Fruit fly (Drosophila melanogaster) whole organism, embryonic: ENCODE data around the gene Elp4.

Experiments used
- Adf1 ChIP-seq: fragments of 200-800 bp; sonication (Bioruptor generic); IDR thresholded peaks from 2 replicates; pipeline ENCODE4 v1.3.6; 2022; ENCODE audit warnings: missing biosample characterization, missing genetic modification characterization
- Asciz ChIP-seq: fragments of 200-800 bp; sonication (Bioruptor generic); optimal IDR thresholded peaks from 2 replicates; lab custom pipeline; 2017; ENCODE audit warnings: missing biosample characterization, mild to moderate bottlenecking, missing genetic modification characterization, missing genetic modification reagents
- CG10147 ChIP-seq: fragments of 200-800 bp; sonication (Bioruptor generic); optimal IDR thresholded peaks from 2 replicates; lab custom pipeline; 2019; ENCODE audit warnings: missing biosample characterization, mild to moderate bottlenecking, missing genetic modification characterization, moderate library complexity
- CG1024 ChIP-seq: fragments of 200-800 bp; sonication (Bioruptor generic); IDR thresholded peaks from 2 replicates; pipeline ENCODE4 v1.3.6; 2022; ENCODE audit warnings: missing biosample characterization, missing genetic modification characterization
- CG10654 ChIP-seq: fragments of 200-800 bp; sonication (Bioruptor generic); optimal IDR thresholded peaks from 2 replicates; lab custom pipeline; 2016; ENCODE audit warnings: missing biosample characterization, missing genetic modification characterization
- CG11504 ChIP-seq: fragments of 200-800 bp; sonication (Bioruptor generic); optimal IDR thresholded peaks from 3 replicates; lab custom pipeline; 2019; ENCODE audit warnings: missing biosample characterization, mild to moderate bottlenecking, missing genetic modification characterization, moderate library complexity
- CG12769 ChIP-seq: fragments of 200-800 bp; sonication (Bioruptor generic); optimal IDR thresholded peaks from 2 replicates; lab custom pipeline; 2019; ENCODE audit warnings: missing biosample characterization, mild to moderate bottlenecking, missing genetic modification characterization, moderate library complexity
- CG13287 ChIP-seq: fragments of 200-800 bp; sonication (Bioruptor generic); IDR thresholded peaks from 2 replicates; pipeline ENCODE4 v1.3.6; 2022; ENCODE audit warnings: missing biosample characterization, missing genetic modification characterization; ENCODE audit not compliant: partially characterized antibody
- CG13424 ChIP-seq: fragments of 200-800 bp; sonication (Bioruptor generic); optimal IDR thresholded peaks from 2 replicates; lab custom pipeline; 2019; ENCODE audit warnings: missing biosample characterization, mild to moderate bottlenecking, missing genetic modification characterization, moderate library complexity
- CG2678 ChIP-seq: fragments of 200-800 bp; sonication (Bioruptor generic); optimal IDR thresholded peaks from 3 replicates; lab custom pipeline; 2019; ENCODE audit warnings: missing biosample characterization, mild to moderate bottlenecking, missing genetic modification characterization, moderate library complexity
- CG2712 ChIP-seq: fragments of 200-800 bp; optimal IDR thresholded peaks from 3 replicates; lab custom pipeline; 2019; ENCODE audit warnings: missing biosample characterization, mild to moderate bottlenecking, missing genetic modification characterization, moderate library complexity
- CG2875 ChIP-seq: fragments of 200-800 bp; sonication (Bioruptor generic); optimal IDR thresholded peaks from 2 replicates; lab custom pipeline; 2017; ENCODE audit warnings: missing biosample characterization, mild to moderate bottlenecking, missing genetic modification characterization, missing genetic modification reagents
- CG5245 ChIP-seq: fragments of 200-800 bp; sonication (Bioruptor generic); optimal IDR thresholded peaks from 3 replicates; lab custom pipeline; 2016; ENCODE audit warnings: missing biosample characterization, missing genetic modification characterization
- CG7963 ChIP-seq: fragments of 200-800 bp; sonication (Bioruptor generic); IDR thresholded peaks from 3 replicates; pipeline ENCODE4 v1.3.6; 2022; ENCODE audit warnings: missing biosample characterization, missing genetic modification characterization; ENCODE audit not compliant: partially characterized antibody
- CkIIα-i1 ChIP-seq: fragments of 200-800 bp; sonication (Bioruptor generic); IDR thresholded peaks from 2 replicates; pipeline ENCODE4 v1.3.6; 2022; ENCODE audit warnings: missing biosample characterization, missing genetic modification characterization
- CoRest ChIP-seq: fragments of 200-800 bp; sonication (Bioruptor generic); optimal IDR thresholded peaks from 3 replicates; lab custom pipeline; 2018; ENCODE audit warnings: missing biosample characterization, mild to moderate bottlenecking, missing genetic modification characterization, moderate library complexity
- D ChIP-seq, 2 experiments: fragments of 200-800 bp in 1 of 2; fragments of >200 bp in 1 of 2; sonication (Bioruptor generic) in 1 of 2; optimal IDR thresholded peaks; 2 replicates in 1 of 2; 3 replicates in 1 of 2; lab custom pipeline; 2017; ENCODE audit warnings: mild to moderate bottlenecking in 1 of 2, missing biosample characterization in 1 of 2, missing genetic modification characterization in 1 of 2, missing genetic modification reagents in 1 of 2
- D19A ChIP-seq: fragments of 200-800 bp; optimal IDR thresholded peaks from 3 replicates; lab custom pipeline; 2019; ENCODE audit warnings: missing biosample characterization, mild to moderate bottlenecking, missing genetic modification characterization, moderate library complexity
- Doc2 ChIP-seq: fragments of 200-800 bp; sonication (Bioruptor generic); IDR thresholded peaks from 2 replicates; pipeline ENCODE4 v1.3.6; 2022; ENCODE audit warnings: missing biosample characterization, missing genetic modification characterization
- Drgx ChIP-seq: fragments of 200-800 bp; sonication (Bioruptor generic); IDR thresholded peaks from 2 replicates; pipeline ENCODE4 v1.3.6; 2022; ENCODE audit warnings: missing biosample characterization, missing genetic modification characterization
- Fer2 ChIP-seq: fragments of 200-800 bp; sonication (Bioruptor generic); optimal IDR thresholded peaks from 2 replicates; lab custom pipeline; 2018; ENCODE audit warnings: missing biosample characterization, mild to moderate bottlenecking, missing genetic modification characterization, moderate library complexity
- HLH4C ChIP-seq: fragments of 200-800 bp; sonication (Bioruptor generic); IDR thresholded peaks from 3 replicates; pipeline ENCODE4 v1.3.6; 2022; ENCODE audit warnings: missing biosample characterization, missing genetic modification characterization; ENCODE audit not compliant: partially characterized antibody
- Hand ChIP-seq: fragments of 200-800 bp; sonication (Bioruptor generic); optimal IDR thresholded peaks from 2 replicates; lab custom pipeline; 2017; ENCODE audit warnings: mild to moderate bottlenecking, missing biosample characterization, missing genetic modification reagents, missing genetic modification characterization
- Hsf ChIP-seq: fragments of 200-800 bp; sonication (Bioruptor generic); optimal IDR thresholded peaks from 3 replicates; lab custom pipeline; 2016; ENCODE audit warnings: missing biosample characterization, missing genetic modification characterization
- Jarid2 ChIP-seq: fragments of 200-800 bp; sonication (Bioruptor generic); optimal IDR thresholded peaks from 3 replicates; lab custom pipeline; 2017; ENCODE audit warnings: mild to moderate bottlenecking, missing biosample characterization, missing genetic modification reagents, missing genetic modification characterization
- Lpt ChIP-seq: fragments of >200 bp; optimal IDR thresholded peaks from 2 replicates; lab custom pipeline; 2018; ENCODE audit warnings: missing biosample characterization, missing genetic modification characterization
- Oli ChIP-seq: fragments of 200-800 bp; sonication (Bioruptor generic); optimal IDR thresholded peaks from 2 replicates; lab custom pipeline; 2018; ENCODE audit warnings: missing biosample characterization, mild to moderate bottlenecking, missing genetic modification characterization, moderate library complexity
- Ptx1 ChIP-seq: fragments of 200-800 bp; sonication (Bioruptor generic); IDR thresholded peaks from 2 replicates; pipeline ENCODE4 v1.3.6; 2022; ENCODE audit warnings: missing biosample characterization, missing genetic modification characterization
- Ssrp ChIP-seq: fragments of 200-800 bp; sonication (Bioruptor generic); optimal IDR thresholded peaks from 2 replicates; lab custom pipeline; 2018; ENCODE audit warnings: missing biosample characterization, mild to moderate bottlenecking, missing genetic modification characterization, moderate library complexity
- Stat92E ChIP-seq, 3 experiments: fragments of >200 bp in 2 of 3; fragments of 200-800 bp in 1 of 3; sonication (Bioruptor generic) in 1 of 3; optimal IDR thresholded peaks; 2 replicates each; lab custom pipeline; 2017 to 2019; ENCODE audit warnings: missing biosample characterization in 3 of 3, missing genetic modification characterization in 3 of 3, mild to moderate bottlenecking in 1 of 3, moderate library complexity in 1 of 3
- YL-1 ChIP-seq: fragments of 200-800 bp; sonication (Bioruptor generic); optimal IDR thresholded peaks from 3 replicates; lab custom pipeline; 2017; ENCODE audit warnings: missing biosample characterization, mild to moderate bottlenecking, missing genetic modification characterization
- al ChIP-seq: fragments of 200-800 bp; sonication (Bioruptor generic); IDR thresholded peaks from 2 replicates; pipeline ENCODE4 v1.3.6; 2022; ENCODE audit warnings: missing biosample characterization, missing genetic modification characterization
- bsh ChIP-seq, 2 experiments: fragments of 200-800 bp; sonication (Bioruptor generic); optimal IDR thresholded peaks; 2 replicates each; lab custom pipeline; 2017 to 2018; ENCODE audit warnings: mild to moderate bottlenecking in 2 of 2, missing biosample characterization in 2 of 2, missing genetic modification characterization in 2 of 2, moderate library complexity in 1 of 2
- chinmo ChIP-seq: fragments of 200-800 bp; sonication (Bioruptor generic); IDR thresholded peaks from 4 replicates; pipeline ENCODE4 v1.3.6; 2022; ENCODE audit warnings: missing biosample characterization, missing genetic modification characterization; ENCODE audit not compliant: partially characterized antibody
- danr ChIP-seq: fragments of 200-800 bp; sonication (Bioruptor generic); IDR thresholded peaks from 2 replicates; pipeline ENCODE4 v1.3.6; 2022; ENCODE audit warnings: missing biosample characterization, missing genetic modification characterization
- hb ChIP-seq: fragments of 200-800 bp; sonication (Bioruptor generic); IDR thresholded peaks from 3 replicates; pipeline ENCODE4 v1.3.6; 2022; ENCODE audit warnings: missing biosample characterization, missing genetic modification characterization; ENCODE audit not compliant: partially characterized antibody
- hbn ChIP-seq: fragments of 200-800 bp; sonication (Bioruptor generic); IDR thresholded peaks from 2 replicates; pipeline ENCODE4 v1.3.6; 2022; ENCODE audit warnings: missing biosample characterization, missing genetic modification characterization; ENCODE audit not compliant: partially characterized antibody
- jing ChIP-seq: fragments of 200-800 bp; sonication (Bioruptor generic); optimal IDR thresholded peaks from 2 replicates; lab custom pipeline; 2018; ENCODE audit warnings: missing biosample characterization, mild to moderate bottlenecking, missing genetic modification characterization
- kni ChIP-seq: fragments of 200-800 bp; sonication (Bioruptor generic); optimal IDR thresholded peaks from 3 replicates; lab custom pipeline; 2017; ENCODE audit warnings: mild to moderate bottlenecking, missing biosample characterization, missing genetic modification reagents, missing genetic modification characterization
- lola ChIP-seq, 3 experiments: fragments of >200 bp in 2 of 3; fragments of 200-800 bp in 1 of 3; sonication (Bioruptor generic) in 1 of 3; optimal IDR thresholded peaks; 2 replicates each; lab custom pipeline; 2017 to 2019; ENCODE audit warnings: missing biosample characterization in 3 of 3, missing genetic modification characterization in 3 of 3, mild to moderate bottlenecking in 1 of 3, moderate library complexity in 1 of 3
- maf-S ChIP-seq: fragments of 200-800 bp; sonication (Bioruptor generic); optimal IDR thresholded peaks from 2 replicates; lab custom pipeline; 2016; ENCODE audit warnings: missing biosample characterization, missing genetic modification characterization
- mirr ChIP-seq: fragments of 200-800 bp; sonication (Bioruptor generic); optimal IDR thresholded peaks from 3 replicates; lab custom pipeline; 2018; ENCODE audit warnings: missing biosample characterization, mild to moderate bottlenecking, missing genetic modification characterization
- nmo ChIP-seq: fragments of 200-800 bp; sonication (Bioruptor generic); optimal IDR thresholded peaks from 2 replicates; lab custom pipeline; 2018; ENCODE audit warnings: missing biosample characterization, mild to moderate bottlenecking, missing genetic modification characterization, moderate library complexity
- nom ChIP-seq: fragments of 200-800 bp; sonication (Bioruptor generic); optimal IDR thresholded peaks from 2 replicates; lab custom pipeline; 2017; ENCODE audit warnings: missing biosample characterization, missing genetic modification characterization, mild to moderate bottlenecking, moderate library complexity, missing genetic modification reagents
- pros ChIP-seq: fragments of 200-800 bp; sonication (Bioruptor generic); optimal IDR thresholded peaks from 3 replicates; lab custom pipeline; 2019; ENCODE audit warnings: missing biosample characterization, mild to moderate bottlenecking, missing genetic modification characterization, moderate library complexity
- pzg ChIP-seq: fragments of 200-800 bp; sonication (Bioruptor generic); optimal IDR thresholded peaks from 3 replicates; lab custom pipeline; 2018; ENCODE audit warnings: missing biosample characterization, mild to moderate bottlenecking, missing genetic modification characterization, moderate library complexity
- sens ChIP-seq: fragments of 200-800 bp; sonication (Bioruptor generic); peaks from one replicate; lab custom pipeline; 2016; ENCODE audit warnings: missing biosample characterization, missing genetic modification characterization
- sug ChIP-seq: fragments of 200-800 bp; optimal IDR thresholded peaks from 2 replicates; lab custom pipeline; 2019; ENCODE audit warnings: missing biosample characterization, mild to moderate bottlenecking, missing genetic modification characterization, moderate library complexity

Elp4 gene

DNA sequence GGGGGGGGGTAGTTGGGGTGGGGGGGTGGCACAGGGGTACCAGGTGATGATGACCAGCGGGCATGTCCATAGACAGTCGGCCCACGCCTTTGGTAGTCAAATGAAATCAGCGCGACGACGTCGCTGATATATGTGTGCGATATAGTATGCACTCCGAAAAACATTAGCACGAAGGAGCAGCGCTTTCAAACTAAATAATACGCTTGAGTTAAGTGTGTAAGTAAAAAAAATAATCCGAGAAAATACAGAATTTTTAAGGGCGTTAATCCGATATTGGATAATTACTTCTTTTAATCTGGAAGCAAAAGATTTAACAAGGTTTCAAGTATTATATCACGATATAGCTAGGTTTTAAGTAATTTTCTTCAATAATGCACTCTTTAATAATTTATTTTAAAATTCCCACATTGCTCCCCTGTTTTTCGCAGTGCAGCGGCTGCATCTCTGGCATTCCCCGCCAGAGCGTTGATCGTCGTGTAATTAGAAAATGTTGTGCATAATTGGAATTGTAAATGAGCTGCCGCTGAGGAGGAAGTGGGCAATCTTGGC lies 29.1 kb upstream of the Elp4 start (continued):
- no peak for TF ChIP-seq D (optimal IDR thresholded peaks at IDR 0.05; lab: Kevin White, UChicago)
- TF ChIP-seq D (GFP tag; optimal IDR thresholded peaks at IDR 0.05; lab: Kevin White, UChicago) = no peak
- no peak for TF ChIP-seq Hand (GFP tag; lab: Kevin White, UChicago)
- peak; percentile 49 for TF ChIP-seq CG11504
- no peak for TF ChIP-seq jing (GFP tag; lab: Kevin White, UChicago)
- TF ChIP-seq CoRest = peak; percentile 4
- no peak for TF ChIP-seq hbn (GFP tag; lab: Robert Waterston, UW)
- no peak for TF ChIP-seq CG7963 (GFP tag; lab: Robert Waterston, UW)
- no peak for TF ChIP-seq CG10654 (GFP tag; lab: Kevin White, UChicago)
- TF ChIP-seq CG13287 (GFP tag; lab: Robert Waterston, UW) = no peak
- TF ChIP-seq kni = no peak
- no peak for TF ChIP-seq Hsf (GFP tag; lab: Kevin White, UChicago)
- TF ChIP-seq YL-1 (GFP tag; lab: Kevin White, UChicago) = no peak
- TF ChIP-seq mirr (GFP tag; lab: Kevin White, UChicago) = no peak
- no peak for TF ChIP-seq Jarid2 (GFP tag; lab: Kevin White, UChicago)
- TF ChIP-seq Asciz (GFP tag; lab: Kevin White, UChicago) = no peak
- TF ChIP-seq Adf1 (GFP tag; lab: Robert Waterston, UW) = no peak
- no peak for TF ChIP-seq CG1024 (GFP tag; lab: Robert Waterston, UW)
- TF ChIP-seq Ssrp = peak; percentile 7
- no peak for TF ChIP-seq CG13424 (tag; lab: Kevin White, UChicago)
- TF ChIP-seq bsh (GFP tag; optimal IDR thresholded peaks at IDR 0.05; lab: Kevin White, UChicago) = peak; percentile 17 to 24
- TF ChIP-seq pzg (GFP tag; lab: Kevin White, UChicago) = no peak
- TF ChIP-seq CG10147 (GFP tag; lab: Kevin White, UChicago) = no peak
- TF ChIP-seq Fer2 (tag; lab: Kevin White, UChicago) = no peak
- TF ChIP-seq Lpt (GFP tag; lab: Kevin White, UChicago) = no peak
- TF ChIP-seq CkIIα-i1 (GFP tag; lab: Robert Waterston, UW) = no peak
- peak; percentile 10 for TF ChIP-seq nmo (GFP tag; lab: Kevin White, UChicago)
- 0 out of 2 replicates have a peak, but pooled peaks have one; percentile 17 for TF ChIP-seq Ptx1 (GFP tag; lab: Robert Waterston, UW)
- TF ChIP-seq CG2712 = peak; percentile 32
- TF ChIP-seq al (GFP tag; lab: Robert Waterston, UW) = no peak
- peak; percentile 51 for TF ChIP-seq sens
- no peak for TF ChIP-seq CG5245 (GFP tag; lab: Kevin White, UChicago)
- TF ChIP-seq pros = no peak
- no peak for TF ChIP-seq Stat92E (GFP tag; optimal IDR thresholded peaks at IDR 0.05; lab: Kevin White, UChicago)
- no peak for TF ChIP-seq hb (GFP tag; lab: Robert Waterston, UW)
- TF ChIP-seq Doc2 (GFP tag; lab: Robert Waterston, UW) = no peak
- TF ChIP-seq nom (GFP tag; lab: Kevin White, UChicago) = no peak
- no peak for TF ChIP-seq CG12769 (tag; lab: Kevin White, UChicago)
- TF ChIP-seq HLH4C (GFP tag; lab: Robert Waterston, UW) = no peak
- no peak for TF ChIP-seq CG2875 (GFP tag; lab: Kevin White, UChicago)
- peak; percentile 56 for TF ChIP-seq Drgx
- peak; percentile 7 for TF ChIP-seq Oli (tag; lab: Kevin White, UChicago)
- TF ChIP-seq danr = no peak
- TF ChIP-seq D19A = no peak
- TF ChIP-seq CG2678 (tag; lab: Kevin White, UChicago) = no peak
- no peak for TF ChIP-seq sug (tag; lab: Kevin White, UChicago)
- no peak for TF ChIP-seq maf-S (GFP tag; lab: Kevin White, UChicago)
- no peak for TF ChIP-seq chinmo (GFP tag; lab: Robert Waterston, UW)
- no peak for TF ChIP-seq lola (GFP tag; optimal IDR thresholded peaks at IDR 0.05; lab: Kevin White, UChicago)
